Worm (Caenorhabditis elegans) whole organism, midembryonic: ENCODE results near the gene spp-12.

Source experiments
- T22C8.4 ChIP-seq: fragments of 200-800 bp; sonication (Bioruptor generic); IDR thresholded peaks from 2 replicates; pipeline ENCODE4 v1.3.6; 2022; ENCODE audit warnings: missing genetic modification characterization, missing compliant biosample characterization
- cog-1 ChIP-seq: sonication (generic microtip); optimal IDR thresholded peaks from 2 replicates; lab custom pipeline; 2016; ENCODE audit warnings: missing genetic modification characterization, missing compliant biosample characterization
- flt-1 ChIP-seq: fragments of 200-800 bp; sonication (Bioruptor generic); IDR thresholded peaks from 2 replicates; pipeline ENCODE4 v1.3.6; 2022; ENCODE audit warnings: missing genetic modification characterization, missing compliant biosample characterization
- klf-2 ChIP-seq: fragments of 200-800 bp; sonication (Bioruptor generic); conservative IDR thresholded peaks from 2 replicates; pipeline ENCODE4 v1.3.6; 2022; ENCODE audit warnings: missing genetic modification reagents, missing genetic modification characterization, missing compliant biosample characterization
- med-1 ChIP-seq: sonication (generic microtip); optimal IDR thresholded peaks from 2 replicates; lab custom pipeline; 2017; ENCODE audit warnings: missing genetic modification characterization, mild to moderate bottlenecking, missing compliant biosample characterization, antibody characterized with exemption, missing genetic modification reagents; ENCODE audit not compliant: insufficient read depth
- ref-1 ChIP-seq: fragments of 200-800 bp; sonication (Bioruptor generic); conservative IDR thresholded peaks from 2 replicates; pipeline ENCODE4 v1.3.6; 2022; ENCODE audit warnings: missing genetic modification reagents, missing genetic modification characterization, missing compliant biosample characterization
- tab-1 ChIP-seq: fragments of 200-800 bp; sonication (Bioruptor generic); IDR thresholded peaks from 2 replicates; pipeline ENCODE4 v1.3.6; 2022; ENCODE audit warnings: missing genetic modification characterization, missing compliant biosample characterization
- ztf-23 ChIP-seq: fragments of 200-800 bp; sonication (Bioruptor generic); IDR thresholded peaks from 2 replicates; pipeline ENCODE4 v1.3.6; 2022; ENCODE audit warnings: missing genetic modification reagents, missing genetic modification characterization, missing compliant biosample characterization
- ztf-29 ChIP-seq: fragments of 200-800 bp; sonication (Bioruptor generic); IDR thresholded peaks from 2 replicates; pipeline ENCODE4 v1.3.6; 2022; ENCODE audit warnings: missing genetic modification reagents, missing genetic modification characterization, missing compliant biosample characterization

spp-12 gene

ce11 chrV:13935423-13935822, 45.8 kb downstream of the spp-12 start:
- TF ChIP-seq flt-1 (GFP tag; lab: Robert Waterston, UW) = no peak

- no peak for TF ChIP-seq T22C8.4 (GFP tag; lab: Robert Waterston, UW)
- TF ChIP-seq med-1 (GFP tag; lab: Kevin White, UChicago) = no peak
- TF ChIP-seq ref-1 (GFP tag; lab: Robert Waterston, UW) = no peak
- no peak for TF ChIP-seq cog-1 (tag; lab: Kevin White, UChicago)
- no peak for TF ChIP-seq flt-1 (GFP tag; lab: Robert Waterston, UW)
- no peak for TF ChIP-seq ztf-29 (GFP tag; lab: Robert Waterston, UW)
- no peak for TF ChIP-seq ztf-23
- TF ChIP-seq klf-2 (GFP tag; lab: Robert Waterston, UW) = no peak
- TF ChIP-seq tab-1 (GFP tag; lab: Robert Waterston, UW) = no peak
Measured at ce11 chrV:13936052-13936451, 46.4 kb downstream of the spp-12 start.

- TF ChIP-seq T22C8.4 (GFP tag; lab: Robert Waterston, UW) = no peak
- TF ChIP-seq flt-1 (GFP tag; lab: Robert Waterston, UW) = no peak
- TF ChIP-seq med-1 (GFP tag; lab: Kevin White, UChicago) = no peak
- TF ChIP-seq ref-1 (GFP tag; lab: Robert Waterston, UW) = no peak
- no peak for TF ChIP-seq klf-2 (GFP tag; lab: Robert Waterston, UW)
- no peak for TF ChIP-seq cog-1 (tag; lab: Kevin White, UChicago)
- TF ChIP-seq ztf-29 (GFP tag; lab: Robert Waterston, UW) = no peak
- TF ChIP-seq tab-1 (GFP tag; lab: Robert Waterston, UW) = no peak
- no peak for TF ChIP-seq ztf-23
Measured at ce11 chrV:13936850-13937249, 47.2 kb downstream of the spp-12 start, which contains the start of gene srw-145. Gene srw-145 (plus strand): TSS chrV:13937150.
